Worm (Caenorhabditis elegans) whole organism, young adult: Measurements from ENCODE around the gene Y44A6B.3.

ENCODE experiments used
- B0019.2 ChIP-seq: fragments of 200-800 bp; sonication (Bioruptor generic); conservative IDR thresholded peaks from 2 replicates; pipeline ENCODE4 v1.3.6; 2022; ENCODE audit warnings: missing genetic modification reagents, missing genetic modification characterization, missing compliant biosample characterization
- B0336.3 ChIP-seq: fragments of 200-800 bp; sonication (Bioruptor generic); IDR thresholded peaks from 2 replicates; pipeline ENCODE4 v1.3.6; 2022; ENCODE audit warnings: missing genetic modification characterization, missing compliant biosample characterization
- C06A6.2 ChIP-seq: fragments of 200-800 bp; sonication (Bioruptor generic); conservative IDR thresholded peaks from 2 replicates; pipeline ENCODE4 v1.3.6; 2022; ENCODE audit warnings: missing genetic modification characterization, missing compliant biosample characterization
- C17E4.6 ChIP-seq: fragments of 200-800 bp; sonication (Bioruptor generic); IDR thresholded peaks from 2 replicates; pipeline ENCODE4 v1.3.6; 2022; ENCODE audit warnings: missing genetic modification reagents, missing genetic modification characterization, missing compliant biosample characterization
- F23B12.7 ChIP-seq: sonication (generic microtip); optimal IDR thresholded peaks from 2 replicates; lab custom pipeline; 2017; ENCODE audit warnings: missing genetic modification characterization, mild to moderate bottlenecking, missing compliant biosample characterization, antibody characterized with exemption, moderate library complexity; ENCODE audit not compliant: insufficient read depth
- F39B2.1 ChIP-seq: fragments of 200-800 bp; sonication (Bioruptor generic); IDR thresholded peaks from 2 replicates; pipeline ENCODE4 v1.3.6; 2022; ENCODE audit warnings: missing genetic modification reagents, missing genetic modification characterization, missing compliant biosample characterization
- K11D2.4 ChIP-seq: fragments of 200-800 bp; sonication (Bioruptor generic); IDR thresholded peaks from 2 replicates; pipeline ENCODE4 v1.3.6; 2022; ENCODE audit warnings: missing genetic modification reagents, missing genetic modification characterization, missing compliant biosample characterization
- K12H6.12 ChIP-seq: fragments of 200-800 bp; sonication (Bioruptor generic); optimal IDR thresholded peaks from 2 replicates; lab custom pipeline; 2018; ENCODE audit warnings: mild to moderate bottlenecking, missing genetic modification characterization, missing compliant biosample characterization
- Y53F4B.3 ChIP-seq: fragments of 200-800 bp; sonication (Bioruptor generic); IDR thresholded peaks from 2 replicates; pipeline ENCODE4 v1.3.6; 2022; ENCODE audit warnings: missing genetic modification reagents, missing genetic modification characterization, missing compliant biosample characterization
- ama-1 ChIP-seq, 3 experiments: fragments of 150-350 bp in 1 of 3; sonication (generic microtip) in 2 of 3; optimal IDR thresholded peaks; 2 replicates each; lab custom pipeline; 2014 to 2018; ENCODE audit warnings: missing biosample characterization in 2 of 3, missing genetic modification characterization in 2 of 3, missing genetic modification reagents in 2 of 3
- aptf-3 ChIP-seq: fragments of 200-800 bp; sonication (Bioruptor generic); IDR thresholded peaks from 2 replicates; pipeline ENCODE4 v1.3.6; 2022; ENCODE audit warnings: missing genetic modification characterization, missing compliant biosample characterization
- attf-5 ChIP-seq: fragments of 200-800 bp; sonication (Bioruptor generic); optimal IDR thresholded peaks from 2 replicates; lab custom pipeline; 2018; ENCODE audit warnings: mild to moderate bottlenecking, missing genetic modification characterization, missing compliant biosample characterization
- ccch-3 ChIP-seq: fragments of 200-800 bp; sonication (Bioruptor generic); optimal IDR thresholded peaks from 2 replicates; lab custom pipeline; 2018; ENCODE audit warnings: mild to moderate bottlenecking, missing genetic modification characterization, missing compliant biosample characterization
- ceh-27 ChIP-seq: fragments of 200-800 bp; sonication (Bioruptor generic); optimal IDR thresholded peaks from 2 replicates; lab custom pipeline; 2018; ENCODE audit warnings: mild to moderate bottlenecking, missing genetic modification characterization, moderate library complexity, missing compliant biosample characterization
- dox-1 ChIP-seq: fragments of 200-800 bp; sonication (Bioruptor generic); IDR thresholded peaks from 2 replicates; pipeline ENCODE4 v1.3.6; 2022; ENCODE audit warnings: missing genetic modification reagents, missing genetic modification characterization, missing compliant biosample characterization
- dpl-1 ChIP-seq: fragments of 150-350 bp; optimal IDR thresholded peaks from 2 replicates; lab custom pipeline; 2014; ENCODE audit warnings: missing biosample characterization, missing genetic modification reagents, missing genetic modification characterization
- efl-1 ChIP-seq: fragments of 150-350 bp; optimal IDR thresholded peaks from 2 replicates; lab custom pipeline; 2014; ENCODE audit warnings: missing biosample characterization, missing genetic modification reagents, missing genetic modification characterization
- egl-18 ChIP-seq: fragments of 200-800 bp; sonication (Bioruptor generic); IDR thresholded peaks from 2 replicates; pipeline ENCODE4 v1.3.6; 2022; ENCODE audit warnings: missing genetic modification reagents, missing genetic modification characterization, missing compliant biosample characterization
- egl-44 ChIP-seq: fragments of 200-800 bp; sonication (Bioruptor generic); IDR thresholded peaks from 2 replicates; pipeline ENCODE4 v1.3.6; 2022; ENCODE audit warnings: missing genetic modification reagents, missing genetic modification characterization, missing compliant biosample characterization
- ekl-4 ChIP-seq: fragments of 200-800 bp; sonication (Bioruptor generic); IDR thresholded peaks from 2 replicates; pipeline ENCODE4 v1.3.6; 2022; ENCODE audit warnings: missing genetic modification reagents, missing genetic modification characterization, missing compliant biosample characterization
- hrde-1 ChIP-seq: sonication (generic microtip); optimal IDR thresholded peaks from 2 replicates; lab custom pipeline; 2016; ENCODE audit warnings: missing genetic modification characterization, mild to moderate bottlenecking, missing compliant biosample characterization, moderate library complexity, missing genotype, missing genetic modification reagents, borderline replicate concordance
- lag-1 ChIP-seq: fragments of 200-800 bp; sonication (Bioruptor generic); IDR thresholded peaks from 2 replicates; pipeline ENCODE4 v1.3.6; 2022; ENCODE audit warnings: missing genetic modification reagents, missing genetic modification characterization, missing compliant biosample characterization
- let-526 ChIP-seq: fragments of 200-800 bp; sonication (Bioruptor generic); IDR thresholded peaks from 2 replicates; pipeline ENCODE4 v1.3.6; 2022; ENCODE audit warnings: missing genetic modification reagents, missing genetic modification characterization, missing compliant biosample characterization
- lsl-1 ChIP-seq: fragments of 200-800 bp; sonication (Bioruptor generic); optimal IDR thresholded peaks from 2 replicates; lab custom pipeline; 2018; ENCODE audit warnings: mild to moderate bottlenecking, missing genetic modification characterization, moderate library complexity, missing compliant biosample characterization
- madf-3 ChIP-seq: fragments of 200-800 bp; sonication (Bioruptor generic); IDR thresholded peaks from 2 replicates; pipeline ENCODE4 v1.3.6; 2022; ENCODE audit warnings: missing genetic modification reagents, missing genetic modification characterization, missing compliant biosample characterization
- mcd-1 ChIP-seq: fragments of 200-800 bp; sonication (Bioruptor generic); IDR thresholded peaks from 2 replicates; pipeline ENCODE4 v1.3.6; 2022; ENCODE audit warnings: missing genetic modification reagents, missing genetic modification characterization, missing compliant biosample characterization
- nhr-179 ChIP-seq: sonication (generic microtip); optimal IDR thresholded peaks from 2 replicates; lab custom pipeline; 2016; ENCODE audit warnings: mild to moderate bottlenecking, missing genetic modification characterization, missing compliant biosample characterization
- nhr-80 ChIP-seq: sonication (generic microtip); optimal IDR thresholded peaks from 2 replicates; lab custom pipeline; 2016; ENCODE audit warnings: missing genetic modification characterization, missing compliant biosample characterization
- pbrm-1 ChIP-seq: fragments of 200-800 bp; sonication (Bioruptor generic); IDR thresholded peaks from 2 replicates; pipeline ENCODE4 v1.3.6; 2022; ENCODE audit warnings: missing genetic modification reagents, missing genetic modification characterization, missing compliant biosample characterization
- sdz-38 ChIP-seq: sonication (generic microtip); optimal IDR thresholded peaks from 2 replicates; lab custom pipeline; 2016; ENCODE audit warnings: missing genotype, missing genetic modification characterization, missing compliant biosample characterization
- sea-2 ChIP-seq: fragments of 200-800 bp; sonication (Bioruptor generic); IDR thresholded peaks from 2 replicates; pipeline ENCODE4 v1.3.6; 2022; ENCODE audit warnings: missing genetic modification characterization, missing compliant biosample characterization
- snpc-1.1 ChIP-seq: sonication (generic microtip); optimal IDR thresholded peaks from 2 replicates; lab custom pipeline; 2017; ENCODE audit warnings: missing genetic modification characterization, mild to moderate bottlenecking, missing compliant biosample characterization, antibody characterized with exemption, moderate library complexity, missing genotype, missing genetic modification reagents; ENCODE audit not compliant: insufficient read depth
- tbx-9 ChIP-seq: sonication (generic microtip); optimal IDR thresholded peaks from 2 replicates; lab custom pipeline; 2016; ENCODE audit warnings: borderline replicate concordance, missing genetic modification characterization, inconsistent platforms, missing compliant biosample characterization
- tlf-1 ChIP-seq: fragments of 200-800 bp; sonication (Bioruptor generic); optimal IDR thresholded peaks from 2 replicates; lab custom pipeline; 2018; ENCODE audit warnings: mild to moderate bottlenecking, missing genetic modification characterization, missing compliant biosample characterization
- xnd-1 ChIP-seq: sonication (generic microtip); optimal IDR thresholded peaks from 2 replicates; lab custom pipeline; 2016; ENCODE audit warnings: missing genotype, missing genetic modification reagents, missing genetic modification characterization, missing compliant biosample characterization
- zim-3 ChIP-seq: sonication (generic microtip); optimal IDR thresholded peaks from 2 replicates; lab custom pipeline; 2017; ENCODE audit warnings: mild to moderate bottlenecking, missing genetic modification characterization, moderate library complexity, missing compliant biosample characterization
- ztf-26 ChIP-seq: sonication (generic microtip); optimal IDR thresholded peaks from 2 replicates; lab custom pipeline; 2017; ENCODE audit warnings: missing genetic modification characterization, missing compliant biosample characterization

Y44A6B.3 gene

ce11 chrV:20648868-20649267 lies 10.6 kb upstream of the Y44A6B.3 start (continued):
- TF ChIP-seq B0019.2: no peak
- TF ChIP-seq C06A6.2 (GFP tag; lab: Robert Waterston, UW): no peak
- no peak for TF ChIP-seq zim-3 (tag; lab: Kevin White, UChicago)
- TF ChIP-seq tbx-9: no peak
- TF ChIP-seq, all 124 proteins: peak for 0

- TF ChIP-seq ceh-27 (GFP tag; lab: Kevin White, UChicago) (no peak), zim-3 (tag; lab: Kevin White, UChicago) (no peak), sea-2 (GFP tag; lab: Robert Waterston, UW) (no peak), ztf-26 (no peak), K11D2.4 (GFP tag; lab: Robert Waterston, UW) (no peak), ccch-3 (GFP tag; lab: Kevin White, UChicago) (no peak), lag-1 (GFP tag; lab: Robert Waterston, UW) (no peak), ekl-4 (GFP tag; lab: Robert Waterston, UW) (no peak)
These were observed 7.2 kb upstream of the Y44A6B.3 start for ce11 chrV:20645479-20645878.

- TF ChIP-seq madf-3 (GFP tag; lab: Robert Waterston, UW): no peak
- no peak for TF ChIP-seq sdz-38 (tag; lab: Kevin White, UChicago)
- TF ChIP-seq let-526 (GFP tag; lab: Robert Waterston, UW): no peak
- TF ChIP-seq Y53F4B.3 (GFP tag; lab: Robert Waterston, UW): no peak
- no peak for TF ChIP-seq aptf-3 (GFP tag; lab: Robert Waterston, UW)
- no peak for TF ChIP-seq nhr-80 (tag; lab: Kevin White, UChicago)
- TF ChIP-seq F39B2.1 (GFP tag; lab: Robert Waterston, UW): no peak
- no peak for TF ChIP-seq lsl-1 (GFP tag; lab: Kevin White, UChicago)
- no peak for TF ChIP-seq efl-1
- no peak for TF ChIP-seq attf-5
- no peak for TF ChIP-seq tlf-1 (GFP tag; lab: Kevin White, UChicago)
- TF ChIP-seq nhr-179: no peak
These were observed 3.7 kb upstream of the Y44A6B.3 start, which contains the start of gene srxa-15 for ce11 chrV:20641896-20642295. Gene srxa-15, plus strand, starts transcription at chrV:20642196.

ce11 chrV:20639294-20639693 lies 1.1 kb upstream of the Y44A6B.3 start, which contains the start of gene srxa-14:
Gene srxa-14, plus strand, starts transcription at chrV:20639594.
- no peak for TF ChIP-seq snpc-1.1
- no peak for TF ChIP-seq xnd-1
- TF ChIP-seq egl-44 (GFP tag; lab: Robert Waterston, UW): no peak
- no peak for TF ChIP-seq dox-1 (GFP tag; lab: Robert Waterston, UW)
- TF ChIP-seq dpl-1 (GFP tag; lab: Kevin White, UChicago): no peak
- no peak for TF ChIP-seq K12H6.12
- no peak for TF ChIP-seq F23B12.7 (tag; lab: Kevin White, UChicago)
- no peak for TF ChIP-seq ama-1 (optimal IDR thresholded peaks at IDR 0.05; lab: Kevin White, UChicago)
- no peak for TF ChIP-seq ama-1 (GFP tag; optimal IDR thresholded peaks at IDR 0.05; lab: Kevin White, UChicago)
- TF ChIP-seq hrde-1 (tag; lab: Kevin White, UChicago): no peak
- no peak for TF ChIP-seq Y53F4B.3 (GFP tag; lab: Robert Waterston, UW)
- no peak for TF ChIP-seq C17E4.6
- TF ChIP-seq pbrm-1 (GFP tag; lab: Robert Waterston, UW): no peak
- no peak for TF ChIP-seq mcd-1 (GFP tag; lab: Robert Waterston, UW)
- no peak for TF ChIP-seq K11D2.4 (GFP tag; lab: Robert Waterston, UW)
- no peak for TF ChIP-seq egl-18 (GFP tag; lab: Robert Waterston, UW)
- TF ChIP-seq B0336.3 (GFP tag; lab: Robert Waterston, UW): no peak
